Worm (Caenorhabditis elegans): ENCODE results near the gene F46G11.4.

F46G11.4 gene

ce11 chrX:5819702-5820470 lies 21.3 kb upstream of the F46G11.4 start:
- no peak for TF ChIP-seq vab-7 (GFP tag; IDR thresholded peaks at IDR 0.05)
- peak; percentile 51 for TF ChIP-seq mep-1 (tag; optimal IDR thresholded peaks at IDR 0.05)
- peak; percentile 41 for TF ChIP-seq mes-2 (tag; optimal IDR thresholded peaks at IDR 0.05; ENCODE audit: poor library complexity, severe bottlenecking)
- TF ChIP-seq attf-4 (tag; optimal IDR thresholded peaks at IDR 0.05): no peak
- TF ChIP-seq fos-1 (tag; optimal IDR thresholded peaks at IDR 0.05): no peak
- TF ChIP-seq nhr-11 (tag; optimal IDR thresholded peaks at IDR 0.05): peak; percentile 37
- TF ChIP-seq fkh-10 (GFP tag; optimal IDR thresholded peaks at IDR 0.05): peak; percentile 55
- TF ChIP-seq lin-15B (tag; optimal IDR thresholded peaks at IDR 0.05): no peak
- peak; percentile 27 for TF ChIP-seq nhr-28 (tag; optimal IDR thresholded peaks at IDR 0.05)
- TF ChIP-seq nhr-102 (tag; optimal IDR thresholded peaks at IDR 0.05): no peak
- no peak for TF ChIP-seq spr-1 (tag; optimal IDR thresholded peaks at IDR 0.05)
- TF ChIP-seq mdl-1 (tag; optimal IDR thresholded peaks at IDR 0.05): peak in 1 of 2 experiments; percentile 8
- no peak for TF ChIP-seq mxl-2 (GFP tag; conservative IDR thresholded peaks at IDR 0.05)
- peak in 1 of 2 experiments; percentile 91 for TF ChIP-seq daf-16 (GFP tag; optimal IDR thresholded peaks at IDR 0.05)
- no peak for TF ChIP-seq daf-16 (tag; optimal IDR thresholded peaks at IDR 0.05)
- TF ChIP-seq F37D6.2 (tag; optimal IDR thresholded peaks at IDR 0.05): peak; percentile 30
- peak in 1 of 2 experiments; percentile 33 for TF ChIP-seq hif-1 (tag; optimal IDR thresholded peaks at IDR 0.05)
- TF ChIP-seq ztf-7 (tag; optimal IDR thresholded peaks at IDR 0.05): no peak
- no peak for TF ChIP-seq daf-12 (tag; optimal IDR thresholded peaks at IDR 0.05)
- TF ChIP-seq F49E8.2 (tag; optimal IDR thresholded peaks at IDR 0.05; ENCODE audit: borderline replicate concordance): no peak
- TF ChIP-seq F44E2.7 (GFP tag; IDR thresholded peaks at IDR 0.05): no peak
- peak; percentile 62 for TF ChIP-seq aha-1 (tag)
- TF ChIP-seq tra-1 (GFP tag; IDR thresholded peaks at IDR 0.05): 0 out of 2 replicates have a peak, but pooled peaks have one; percentile 24
- TF ChIP-seq tag-97 (GFP tag; IDR thresholded peaks at IDR 0.05): no peak
- TF ChIP-seq ctbp-1 (GFP tag; IDR thresholded peaks at IDR 0.05): peak; percentile 52
- TF ChIP-seq set-16 (GFP tag; IDR thresholded peaks at IDR 0.05): peak; percentile 41; the same call in 1 of the 2 replicates
- TF ChIP-seq rbr-2 (tag; optimal IDR thresholded peaks at IDR 0.05): peak; percentile 10
- no peak for TF ChIP-seq mxl-3 (GFP tag; optimal IDR thresholded peaks at IDR 0.05)
- TF ChIP-seq unc-62 (GFP tag; optimal IDR thresholded peaks at IDR 0.05 in 1 of 2): peak in 1 of 2 experiments; percentile 12
- TF ChIP-seq unc-62 (tag; optimal IDR thresholded peaks at IDR 0.05): no peak
- peak; percentile 73 for TF ChIP-seq hlh-11 (tag; optimal IDR thresholded peaks at IDR 0.05)
- TF ChIP-seq hlh-30 (tag; optimal IDR thresholded peaks at IDR 0.05; ENCODE audit: insufficient read depth): peak; percentile 59
- TF ChIP-seq nhr-77 (tag; optimal IDR thresholded peaks at IDR 0.05): no peak
- TF ChIP-seq hmg-1.1 (GFP tag; IDR thresholded peaks at IDR 0.05): 0 out of 2 replicates have a peak, but pooled peaks have one; percentile 46
- TF ChIP-seq lsy-2 (tag; optimal IDR thresholded peaks at IDR 0.05): peak in 1 of 2 experiments; percentile 18
- TF ChIP-seq nhr-48 (tag; optimal IDR thresholded peaks at IDR 0.05): peak; percentile 67

- TF ChIP-seq rbr-2 (tag; optimal IDR thresholded peaks at IDR 0.05) (no peak), hlh-30 (tag; optimal IDR thresholded peaks at IDR 0.05; ENCODE audit: insufficient read depth) (peak; percentile 35), dmd-9 (GFP tag; IDR thresholded peaks at IDR 0.05) (no peak), hlh-11 (tag; optimal IDR thresholded peaks at IDR 0.05) (peak; percentile 62), skn-1 (tag; optimal IDR thresholded peaks at IDR 0.05) (no peak), aly-2 (tag; optimal IDR thresholded peaks at IDR 0.05) (no peak), D1046.2 (GFP tag; IDR thresholded peaks at IDR 0.05) (no peak), madf-9 (GFP tag; conservative IDR thresholded peaks at IDR 0.05) (0 out of 2 replicates have a peak, but pooled peaks have one; percentile 14), nhr-102 (tag; optimal IDR thresholded peaks at IDR 0.05) (no peak), mxl-3 (GFP tag; optimal IDR thresholded peaks at IDR 0.05) (peak; percentile 73), set-16 (GFP tag; IDR thresholded peaks at IDR 0.05) (peak; percentile 91), mdl-1 (tag; optimal IDR thresholded peaks at IDR 0.05) (peak in 1 of 2 experiments; percentile 58)
These were observed 19.6 kb upstream of the F46G11.4 start for ce11 chrX:5818176-5818575.

Measured in whole organism, L4 larva.